Worm (Caenorhabditis elegans) whole organism, L1 larva: ENCODE data around the gene pezo-1.
"Not testable (repeated sequence)": the region's sequence is repeated elsewhere in the genome, so short reads cannot be mapped to it uniquely, and the experiment has no call there.

Source experiments
- dpl-1 ChIP-seq, 3 experiments: fragments of 150-350 bp in 2 of 3; sonication (generic microtip) in 1 of 3; optimal IDR thresholded peaks; 2 replicates each; lab custom pipeline; 2014 to 2017; ENCODE audit warnings: missing biosample characterization in 3 of 3, missing genetic modification characterization in 3 of 3, missing genetic modification reagents in 3 of 3
- efl-3 ChIP-seq: fragments of 200-800 bp; sonication (Bioruptor generic); optimal IDR thresholded peaks from 2 replicates; lab custom pipeline; 2018; ENCODE audit warnings: mild to moderate bottlenecking, missing genetic modification characterization, missing compliant biosample characterization
- fkh-4 ChIP-seq: sonication (generic microtip); optimal IDR thresholded peaks from 2 replicates; lab custom pipeline; 2016; ENCODE audit warnings: missing compliant biosample characterization, missing genetic modification characterization, borderline replicate concordance
- mdl-1 ChIP-seq, 2 experiments: fragments of 150-350 bp; optimal IDR thresholded peaks; 2 replicates each; lab custom pipeline; 2014 to 2017; ENCODE audit warnings: missing biosample characterization in 2 of 2, missing genetic modification characterization in 2 of 2, inconsistent platforms in 1 of 2
- mep-1 ChIP-seq: fragments of 150-350 bp; optimal IDR thresholded peaks from 2 replicates; lab custom pipeline; 2014; ENCODE audit warnings: missing biosample characterization, missing genetic modification characterization
- nhr-11 ChIP-seq: fragments of 150-350 bp; optimal IDR thresholded peaks from 2 replicates; lab custom pipeline; 2014; ENCODE audit warnings: missing biosample characterization, missing genetic modification characterization
- nhr-71 ChIP-seq: sonication (generic microtip); optimal IDR thresholded peaks from 2 replicates; lab custom pipeline; 2016; ENCODE audit warnings: mild to moderate bottlenecking, missing genetic modification characterization, moderate library complexity, missing compliant biosample characterization
- nhr-77 ChIP-seq: fragments of 150-350 bp; optimal IDR thresholded peaks from 2 replicates; lab custom pipeline; 2014; ENCODE audit warnings: missing biosample characterization, missing genetic modification characterization
- unc-30 ChIP-seq: sonication (generic microtip); optimal IDR thresholded peaks from 2 replicates; lab custom pipeline; 2017; ENCODE audit warnings: missing biosample characterization, missing genetic modification characterization
- unc-62 ChIP-seq: fragments of 150-350 bp; optimal IDR thresholded peaks from 2 replicates; lab custom pipeline; 2014; ENCODE audit warnings: missing biosample characterization, missing genetic modification reagents, missing genetic modification characterization

DNA sequence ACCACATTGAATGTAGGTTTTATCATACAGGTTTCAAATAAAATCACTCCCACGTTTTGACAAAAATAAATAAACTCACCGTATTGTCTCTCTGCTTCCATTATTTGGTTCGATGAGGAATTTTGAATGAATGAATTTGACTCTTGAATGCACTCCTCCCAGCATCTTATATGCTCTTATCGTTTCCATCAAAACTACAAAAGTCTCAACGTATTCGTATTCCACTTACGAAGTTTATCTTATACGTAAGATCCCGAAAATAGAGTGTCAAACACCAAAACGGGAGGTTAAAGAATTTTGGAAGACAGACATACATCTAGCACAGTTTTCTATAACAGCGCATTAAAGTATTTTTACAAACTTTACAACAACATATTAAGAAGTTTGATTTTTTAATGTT lies 72.5 kb downstream of the pezo-1 start, which contains the start of gene nhr-264:
- TF ChIP-seq unc-62; nhr-11; nhr-71 (tag; lab: Kevin White, UChicago); nhr-77 (tag; lab: Kevin White, UChicago); mep-1; unc-30 (tag; lab: Kevin White, UChicago); efl-3; mdl-1 (tag; optimal IDR thresholded peaks at IDR 0.05; lab: Kevin White, UChicago); fkh-4 (tag; lab: Kevin White, UChicago); dpl-1 (GFP tag; optimal IDR thresholded peaks at IDR 0.05; lab: Kevin White, UChicago): not testable (repeated sequence)
